Fruit fly (Drosophila melanogaster): ENCODE measurements around the gene Lip1.
A peak's percentile ranks its signal among the peaks of the same experiment; 100 is the strongest.

Lip1 gene

dm6 chr2L:10697992-10698391 is 3.4 kb downstream of the Lip1 start, which contains the start of gene CG7300 (continued):
- TF ChIP-seq CG4617 (GFP tag; optimal IDR thresholded peaks at IDR 0.05; ENCODE audit: borderline replicate concordance) (no peak), CG4730 (GFP tag; IDR thresholded peaks at IDR 0.05) (peak; percentile 40; the same call in 1 of the 2 replicates), CG12659 (GFP tag; optimal IDR thresholded peaks at IDR 0.05) (peak; percentile 49), CTCF (GFP tag; optimal IDR thresholded peaks at IDR 0.05) (no peak), CG3407 (GFP tag; optimal IDR thresholded peaks at IDR 0.05) (no peak), chm (GFP tag; IDR thresholded peaks at IDR 0.05) (peak; percentile 42; the same call in 1 of the 2 replicates), CG18262 (tag; optimal IDR thresholded peaks at IDR 0.05) (peak; percentile 59), slp2 (GFP tag; optimal IDR thresholded peaks at IDR 0.05) (no peak), Oli (tag; optimal IDR thresholded peaks at IDR 0.05) (peak; percentile 57), oc (tag; optimal IDR thresholded peaks at IDR 0.05) (peak; percentile 39), bbx (GFP tag; IDR thresholded peaks at IDR 0.05; ENCODE audit: partially characterized antibody) (no peak), CG3065 (GFP tag; optimal IDR thresholded peaks at IDR 0.05) (no peak), dimm (GFP tag; IDR thresholded peaks at IDR 0.05) (no peak), CG10959 (GFP tag; IDR thresholded peaks at IDR 0.05) (no peak), Xbp1 (GFP tag; optimal IDR thresholded peaks at IDR 0.05) (peak; percentile 56), sna (GFP tag; IDR thresholded peaks at IDR 0.05; ENCODE audit: partially characterized antibody) (no peak), CG13624 (GFP tag; optimal IDR thresholded peaks at IDR 0.05) (peak; percentile 68), CG12744 (GFP tag; optimal IDR thresholded peaks at IDR 0.05) (no peak), sd (tag; optimal IDR thresholded peaks at IDR 0.05) (no peak), HLH4C (GFP tag; IDR thresholded peaks at IDR 0.05; ENCODE audit: partially characterized antibody) (no peak), H2.0 (GFP tag; IDR thresholded peaks at IDR 0.05) (peak; percentile 35; the same call in 1 of the 2 replicates), CG8924 (tag; optimal IDR thresholded peaks at IDR 0.05) (peak; percentile 36), pros (GFP tag; optimal IDR thresholded peaks at IDR 0.05) (no peak), gt (GFP tag; IDR thresholded peaks at IDR 0.05) (no peak), Six4 (GFP tag; optimal IDR thresholded peaks at IDR 0.05) (no peak), Hr39 (optimal IDR thresholded peaks at IDR 0.05) (no peak), CG1233 (GFP tag; optimal IDR thresholded peaks at IDR 0.05) (peak; percentile 52), tx (GFP tag; optimal IDR thresholded peaks at IDR 0.05) (no peak), CG17385 (GFP tag; optimal IDR thresholded peaks at IDR 0.05) (peak; percentile 49), p53 (GFP tag; optimal IDR thresholded peaks at IDR 0.05) (no peak), CG17568 (GFP tag; optimal IDR thresholded peaks at IDR 0.05) (no peak), dati (GFP tag; IDR thresholded peaks at IDR 0.05) (no peak), CG16815 (GFP tag; optimal IDR thresholded peaks at IDR 0.05) (peak; percentile 15), ara (GFP tag; IDR thresholded peaks at IDR 0.05) (peak; percentile 70; the same call in 1 of the 2 replicates), H15 (GFP tag; IDR thresholded peaks at IDR 0.05) (0 out of 3 replicates have a peak, but pooled peaks have one; percentile 10), CG3838 (GFP tag; optimal IDR thresholded peaks at IDR 0.05) (no peak), trem (tag; optimal IDR thresholded peaks at IDR 0.05) (no peak), gcm2 (GFP tag; optimal IDR thresholded peaks at IDR 0.05) (no peak), Hmr (GFP tag; optimal IDR thresholded peaks at IDR 0.05) (peak; percentile 49), Dbx (GFP tag; IDR thresholded peaks at IDR 0.05) (no peak), CG3726 (GFP tag; IDR thresholded peaks at IDR 0.05) (no peak), lbe (GFP tag; optimal IDR thresholded peaks at IDR 0.05) (no peak), CG2875 (GFP tag; optimal IDR thresholded peaks at IDR 0.05) (no peak), Neu2 (GFP tag; optimal IDR thresholded peaks at IDR 0.05; ENCODE audit: borderline replicate concordance) (no peak), Ravus (GFP tag; IDR thresholded peaks at IDR 0.05) (peak; percentile 26; the same call in 1 of the 2 replicates), dpn (GFP tag; optimal IDR thresholded peaks at IDR 0.05) (peak; percentile 45 to 52), Adf1 (GFP tag; IDR thresholded peaks at IDR 0.05) (0 out of 2 replicates have a peak, but pooled peaks have one; percentile 30), CG11696 (GFP tag; IDR thresholded peaks at IDR 0.05) (peak; percentile 38; the same call in 1 of the 2 replicates), CG11456 (GFP tag; IDR thresholded peaks at IDR 0.05) (peak; percentile 76), CG17361 (GFP tag; IDR thresholded peaks at IDR 0.05) (peak; percentile 54; the same call in 2 of the 3 replicates), CG11085 (GFP tag; IDR thresholded peaks at IDR 0.05) (no peak; the same call in 1 of the 2 replicates), phol (tag; optimal IDR thresholded peaks at IDR 0.05) (peak; percentile 51)
